Worm (Caenorhabditis elegans): Measurements from ENCODE around the gene ddr-1.

The ddr-1 gene

DNA sequence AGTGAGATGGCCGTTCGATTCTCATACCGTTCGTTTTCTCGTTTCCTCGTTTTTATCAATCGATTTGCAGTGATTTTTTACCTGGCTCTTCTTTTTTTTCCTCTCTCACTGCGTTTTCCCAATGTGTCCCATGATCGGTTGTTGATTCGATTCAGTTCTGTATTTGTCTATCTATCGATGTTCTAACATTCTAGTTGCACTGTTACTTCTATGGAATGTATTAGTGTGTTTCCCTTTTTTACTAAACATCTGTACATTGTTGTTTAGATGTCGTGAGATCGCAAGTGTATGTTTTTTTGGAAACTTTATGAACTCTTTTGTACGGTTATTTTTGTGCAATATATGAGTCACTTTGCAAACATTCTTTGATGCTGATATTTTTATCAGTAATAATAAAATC is 16.6 kb downstream of the ddr-1 start:
- TF ChIP-seq dmd-4 (tag; optimal IDR thresholded peaks at IDR 0.05; ENCODE audit: borderline replicate concordance) (no peak), dve-1 (tag; optimal IDR thresholded peaks at IDR 0.05) (no peak), nhr-11 (tag; optimal IDR thresholded peaks at IDR 0.05) (no peak), elt-2 (tag; optimal IDR thresholded peaks at IDR 0.05) (no peak), hlh-15 (tag; optimal IDR thresholded peaks at IDR 0.05) (no peak)

DNA sequence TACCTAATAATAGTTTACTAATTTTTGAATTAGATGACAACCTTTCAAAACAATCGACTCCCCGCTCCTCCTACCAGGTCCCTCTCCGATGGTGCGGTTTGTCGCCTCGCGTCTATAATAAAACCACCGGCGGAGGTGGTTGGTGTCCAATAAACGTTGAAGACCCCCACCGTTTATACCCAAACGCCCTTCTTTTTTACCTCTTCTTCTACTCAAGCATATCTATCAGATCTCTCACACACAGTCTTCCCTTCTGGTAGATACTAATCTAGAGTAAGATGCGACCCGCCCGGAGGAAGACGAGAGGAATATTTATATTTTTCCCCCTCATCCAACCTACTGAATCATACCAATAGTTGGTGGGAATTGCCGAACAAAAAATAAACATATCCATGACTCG is 17.8 kb downstream of the ddr-1 start:
- TF ChIP-seq Y22D7AL.16 (tag; optimal IDR thresholded peaks at IDR 0.05) (no peak), ceh-9 (tag; optimal IDR thresholded peaks at IDR 0.05) (no peak), mec-3 (tag; optimal IDR thresholded peaks at IDR 0.05; ENCODE audit: borderline replicate concordance) (no peak), unc-3 (GFP tag; conservative IDR thresholded peaks at IDR 0.05) (no peak), unc-3 (tag; optimal IDR thresholded peaks at IDR 0.05) (no peak), ceh-30 (tag; optimal IDR thresholded peaks at IDR 0.05) (no peak), ttx-3 (tag; optimal IDR thresholded peaks at IDR 0.05) (no peak), unc-86 (tag; optimal IDR thresholded peaks at IDR 0.05) (no peak), fax-1 (tag; optimal IDR thresholded peaks at IDR 0.05) (no peak), ceh-6 (GFP tag; optimal IDR thresholded peaks at IDR 0.05) (no peak), ref-2 (tag; optimal IDR thresholded peaks at IDR 0.05) (no peak)

DNA sequence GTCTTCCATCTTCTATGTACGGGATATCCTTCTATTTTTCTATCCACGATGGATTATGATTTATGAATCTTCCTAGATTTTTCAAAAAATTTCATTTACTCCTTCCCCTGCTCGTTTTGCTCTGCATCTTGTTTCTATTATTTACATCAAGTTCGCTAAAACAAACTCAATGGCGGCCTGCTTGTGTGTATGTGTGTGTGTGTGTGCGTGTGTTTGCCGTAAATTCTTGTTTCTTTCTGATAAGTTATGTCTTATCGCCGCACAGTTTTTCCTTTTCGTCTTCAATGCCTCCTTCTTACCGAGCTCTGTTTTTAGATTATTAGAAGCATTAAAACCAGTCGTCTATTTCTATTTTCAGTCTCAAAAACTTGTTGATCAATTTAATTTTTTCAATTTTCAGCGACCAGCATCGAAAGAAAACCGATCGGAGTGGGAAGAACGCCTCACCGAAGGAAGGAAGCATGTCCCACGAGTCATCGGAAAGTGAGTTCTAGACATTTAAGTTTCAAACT is 18.3 kb downstream of the ddr-1 start, which contains the start of gene dlg-1:
Gene dlg-1, plus strand, starts transcription at position 401 of the 512 bp plus-strand sequence.
- TF ChIP-seq ceh-14 (tag; optimal IDR thresholded peaks at IDR 0.05), result no peak
- TF ChIP-seq ceh-22 (tag; optimal IDR thresholded peaks at IDR 0.05), result no peak
- TF ChIP-seq rnt-1 (tag; optimal IDR thresholded peaks at IDR 0.05), result no peak
- TF ChIP-seq T23F11.4 (GFP tag; optimal IDR thresholded peaks at IDR 0.05), result no peak
- no peak for TF ChIP-seq pax-1 (tag; optimal IDR thresholded peaks at IDR 0.05)
- TF ChIP-seq F13H6.1 (tag; optimal IDR thresholded peaks at IDR 0.05), result no peak
- no peak for TF ChIP-seq unc-42 (tag; optimal IDR thresholded peaks at IDR 0.05)
- no peak for TF ChIP-seq lim-6 (tag; optimal IDR thresholded peaks at IDR 0.05)
- no peak for TF ChIP-seq ceh-2 (tag; optimal IDR thresholded peaks at IDR 0.05)
- TF ChIP-seq mec-3 (tag; optimal IDR thresholded peaks at IDR 0.05; ENCODE audit: borderline replicate concordance), result no peak
- no peak for TF ChIP-seq syd-9 (tag; optimal IDR thresholded peaks at IDR 0.05)
- no peak for TF ChIP-seq K02D7.2 (tag; optimal IDR thresholded peaks at IDR 0.05)
- TF ChIP-seq ceh-6 (GFP tag; optimal IDR thresholded peaks at IDR 0.05), result no peak
- TF ChIP-seq ceh-24 (tag; optimal IDR thresholded peaks at IDR 0.05), result no peak
- TF ChIP-seq ztf-16 (tag; optimal IDR thresholded peaks at IDR 0.05), result no peak
- TF ChIP-seq ttx-3 (tag; optimal IDR thresholded peaks at IDR 0.05), result no peak

ce11 chrX:5479876-5480580 is 19.0 kb downstream of the ddr-1 start:
- TF ChIP-seq ztf-16 (tag; optimal IDR thresholded peaks at IDR 0.05) (no peak), unc-42 (tag; optimal IDR thresholded peaks at IDR 0.05) (no peak), fkh-10 (GFP tag; optimal IDR thresholded peaks at IDR 0.05) (no peak), nfya-1 (tag; optimal IDR thresholded peaks at IDR 0.05) (peak; percentile 52), che-1 (tag; optimal IDR thresholded peaks at IDR 0.05) (no peak), ceh-22 (tag; optimal IDR thresholded peaks at IDR 0.05) (no peak), sdc-2 (tag; optimal IDR thresholded peaks at IDR 0.05) (peak; percentile 51), hlh-30 (tag; optimal IDR thresholded peaks at IDR 0.05; ENCODE audit: insufficient read depth) (peak; percentile 5), unc-3 (GFP tag; conservative IDR thresholded peaks at IDR 0.05) (no peak), unc-3 (tag; optimal IDR thresholded peaks at IDR 0.05) (no peak), dmd-4 (tag; optimal IDR thresholded peaks at IDR 0.05; ENCODE audit: borderline replicate concordance) (peak; percentile 44), F13H6.1 (tag; optimal IDR thresholded peaks at IDR 0.05) (peak; percentile 38), ceh-19 (GFP tag; optimal IDR thresholded peaks at IDR 0.05) (peak; percentile 44), ceh-34 (tag; optimal IDR thresholded peaks at IDR 0.05) (peak; percentile 60), pha-4 (tag; optimal IDR thresholded peaks at IDR 0.05) (no peak), hlh-6 (tag; optimal IDR thresholded peaks at IDR 0.05) (no peak), eyg-1 (tag; optimal IDR thresholded peaks at IDR 0.05) (no peak), pha-2 (tag; optimal IDR thresholded peaks at IDR 0.05) (peak; percentile 55), tbx-2 (tag; optimal IDR thresholded peaks at IDR 0.05) (peak; percentile 68), tbx-7 (tag; optimal IDR thresholded peaks at IDR 0.05) (no peak), ceh-9 (tag; optimal IDR thresholded peaks at IDR 0.05) (no peak), elt-4 (tag; optimal IDR thresholded peaks at IDR 0.05) (no peak), ceh-48 (tag; optimal IDR thresholded peaks at IDR 0.05) (no peak), elt-2 (tag; optimal IDR thresholded peaks at IDR 0.05) (peak; percentile 38), dve-1 (tag; optimal IDR thresholded peaks at IDR 0.05) (no peak), ceh-45 (GFP tag; IDR thresholded peaks at IDR 0.05) (no peak), ceh-30 (tag; optimal IDR thresholded peaks at IDR 0.05) (no peak)
